Fruit fly (Drosophila melanogaster): ENCODE results near the gene CG11714.
A peak's percentile ranks its signal among the peaks of the same experiment; 100 is the strongest.

The CG11714 gene

DNA sequence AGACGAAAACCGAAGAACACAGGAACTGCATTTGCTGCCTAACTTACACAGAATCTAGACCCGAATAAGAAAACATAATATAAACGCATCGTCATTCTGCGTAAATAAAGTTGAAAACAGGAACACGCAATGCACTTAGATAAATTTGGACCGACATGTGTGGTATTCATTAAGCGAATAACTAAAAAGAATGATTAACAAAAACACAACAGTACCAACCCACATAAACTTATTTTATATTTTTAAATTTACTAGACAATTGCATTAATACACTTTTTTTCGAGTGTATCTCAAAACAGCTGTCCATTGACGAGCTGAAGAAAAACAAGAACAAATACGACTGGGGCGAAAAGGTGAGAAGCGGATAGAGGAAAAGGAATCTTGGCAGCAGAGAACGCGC is 31.8 kb upstream of the CG11714 start (continued):
- TF ChIP-seq CG3407 (GFP tag; optimal IDR thresholded peaks at IDR 0.05): peak; percentile 85
- TF ChIP-seq HLH3B (GFP tag; IDR thresholded peaks at IDR 0.05): peak; percentile 69
- TF ChIP-seq H2.0 (GFP tag; IDR thresholded peaks at IDR 0.05): peak; percentile 29; the same call in 1 of the 2 replicates
- TF ChIP-seq CG5245 (GFP tag; optimal IDR thresholded peaks at IDR 0.05): peak; percentile 85
- peak; percentile 55; the same call in 1 of the 2 replicates for TF ChIP-seq CG31224 (GFP tag; IDR thresholded peaks at IDR 0.05)
- peak; percentile 76 for TF ChIP-seq Side (GFP tag; optimal IDR thresholded peaks at IDR 0.05)
- TF ChIP-seq sisA (GFP tag; IDR thresholded peaks at IDR 0.05): peak; percentile 79
- TF ChIP-seq CG4854 (GFP tag; optimal IDR thresholded peaks at IDR 0.05): peak; percentile 74
- no peak for TF ChIP-seq sr (GFP tag; IDR thresholded peaks at IDR 0.05)
- no peak for TF ChIP-seq bigmax (GFP tag; optimal IDR thresholded peaks at IDR 0.05)
- peak; percentile 68; the same call in 1 of the 3 replicates for TF ChIP-seq ase (GFP tag; IDR thresholded peaks at IDR 0.05)
- peak; percentile 10 for TF ChIP-seq CG7928 (GFP tag; optimal IDR thresholded peaks at IDR 0.05)
- peak; percentile 86 for TF ChIP-seq unpg (GFP tag; optimal IDR thresholded peaks at IDR 0.05)
- peak; percentile 91 for TF ChIP-seq Med (GFP tag)
- TF ChIP-seq B-H1 (GFP tag; IDR thresholded peaks at IDR 0.05): peak; percentile 56; the same call in 1 of the 3 replicates
- peak; percentile 95 for TF ChIP-seq zen (tag; optimal IDR thresholded peaks at IDR 0.05)
- no peak for TF ChIP-seq CTCF (GFP tag; optimal IDR thresholded peaks at IDR 0.05)
- TF ChIP-seq Opbp (GFP tag; IDR thresholded peaks at IDR 0.05; ENCODE audit: partially characterized antibody): no peak
- TF ChIP-seq Fer1 (GFP tag; optimal IDR thresholded peaks at IDR 0.05): peak; percentile 8
- TF ChIP-seq Dfd (GFP tag; optimal IDR thresholded peaks at IDR 0.05): no peak
- peak; percentile 83 for TF ChIP-seq MTF-1 (GFP tag; optimal IDR thresholded peaks at IDR 0.05; ENCODE audit: borderline replicate concordance)
- peak; percentile 87 for TF ChIP-seq CG8290 (GFP tag; optimal IDR thresholded peaks at IDR 0.05)
- TF ChIP-seq CG8290 (tag; optimal IDR thresholded peaks at IDR 0.05): peak; percentile 48 to 67
- TF ChIP-seq tup (GFP tag; optimal IDR thresholded peaks at IDR 0.05): peak; percentile 51
- peak; percentile 78 for TF ChIP-seq CG2875 (GFP tag; optimal IDR thresholded peaks at IDR 0.05)
- no peak for TF ChIP-seq Trl (optimal IDR thresholded peaks at IDR 0.05)
- peak; percentile 73 for TF ChIP-seq Trl (GFP tag; optimal IDR thresholded peaks at IDR 0.05)
- TF ChIP-seq CG7786 (GFP tag; optimal IDR thresholded peaks at IDR 0.05): peak; percentile 52
- no peak for TF ChIP-seq Sin3A (optimal IDR thresholded peaks at IDR 0.05)
- peak; percentile 79 for TF ChIP-seq row (GFP tag; IDR thresholded peaks at IDR 0.05)
- TF ChIP-seq fru (optimal IDR thresholded peaks at IDR 0.05): no peak
- peak; percentile 56; the same call in 1 of the 2 replicates for TF ChIP-seq Rx (GFP tag; IDR thresholded peaks at IDR 0.05)
- TF ChIP-seq CG30431 (GFP tag; optimal IDR thresholded peaks at IDR 0.05): peak; percentile 80
- TF ChIP-seq Dbx (GFP tag; IDR thresholded peaks at IDR 0.05): 0 out of 3 replicates have a peak, but pooled peaks have one; percentile 11
- TF ChIP-seq Hmx (GFP tag; optimal IDR thresholded peaks at IDR 0.05): peak; percentile 4
- TF ChIP-seq CG18599 (GFP tag; optimal IDR thresholded peaks at IDR 0.05): peak; percentile 77
- no peak for TF ChIP-seq usp (GFP tag; optimal IDR thresholded peaks at IDR 0.05)
- TF ChIP-seq CG6813 (GFP tag; optimal IDR thresholded peaks at IDR 0.05): peak; percentile 84
- TF ChIP-seq sima (GFP tag; optimal IDR thresholded peaks at IDR 0.05): no peak
- TF ChIP-seq CG17829 (tag; optimal IDR thresholded peaks at IDR 0.05): peak; percentile 96
- peak; percentile 80 for TF ChIP-seq CG7556 (GFP tag; optimal IDR thresholded peaks at IDR 0.05)
- TF ChIP-seq CG17328 (GFP tag; IDR thresholded peaks at IDR 0.05): peak; percentile 83
- no peak for TF ChIP-seq Dll (GFP tag; IDR thresholded peaks at IDR 0.05; ENCODE audit: partially characterized antibody)
- no peak for TF ChIP-seq Taf1 (GFP tag; IDR thresholded peaks at IDR 0.05)
- TF ChIP-seq CG32532 (GFP tag; IDR thresholded peaks at IDR 0.05): peak; percentile 56; the same call in 1 of the 2 replicates
- peak; percentile 91 for TF ChIP-seq fd96Cb (tag; optimal IDR thresholded peaks at IDR 0.05)
- TF ChIP-seq CG11560 (tag; IDR thresholded peaks at IDR 0.05): no peak
- peak in 1 of 2 experiments; percentile 94 for TF ChIP-seq bsh (GFP tag; optimal IDR thresholded peaks at IDR 0.05)
- no peak for TF ChIP-seq CG34376 (GFP tag; optimal IDR thresholded peaks at IDR 0.05)
- no peak for TF ChIP-seq bowl (GFP tag; IDR thresholded peaks at IDR 0.05)
- TF ChIP-seq CG32772 (GFP tag; IDR thresholded peaks at IDR 0.05): peak; percentile 73
- peak; percentile 88 for TF ChIP-seq CG8765 (GFP tag; IDR thresholded peaks at IDR 0.05)
- TF ChIP-seq Hr3 (GFP tag; optimal IDR thresholded peaks at IDR 0.05): peak; percentile 77
